Worm (Caenorhabditis elegans) whole organism, young adult: ENCODE data around the gene srw-130.

Source experiments
- B0261.1 ChIP-seq: sonication (generic microtip); optimal IDR thresholded peaks from 2 replicates; lab custom pipeline; 2016; ENCODE audit warnings: mild to moderate bottlenecking, missing genetic modification characterization, moderate library complexity, missing compliant biosample characterization
- D2030.7 ChIP-seq: fragments of 200-800 bp; sonication (Bioruptor generic); IDR thresholded peaks from 2 replicates; pipeline ENCODE4 v1.3.6; 2022; ENCODE audit warnings: missing genetic modification reagents, missing genetic modification characterization, missing compliant biosample characterization
- F23B12.7 ChIP-seq: sonication (generic microtip); optimal IDR thresholded peaks from 2 replicates; lab custom pipeline; 2017; ENCODE audit warnings: missing genetic modification characterization, mild to moderate bottlenecking, missing compliant biosample characterization, antibody characterized with exemption, moderate library complexity; ENCODE audit not compliant: insufficient read depth
- ama-1 ChIP-seq, 3 experiments: fragments of 150-350 bp in 1 of 3; sonication (generic microtip) in 2 of 3; optimal IDR thresholded peaks; 2 replicates each; lab custom pipeline; 2014 to 2018; ENCODE audit warnings: missing biosample characterization in 2 of 3, missing genetic modification characterization in 2 of 3, missing genetic modification reagents in 2 of 3
- aptf-3 ChIP-seq: fragments of 200-800 bp; sonication (Bioruptor generic); IDR thresholded peaks from 2 replicates; pipeline ENCODE4 v1.3.6; 2022; ENCODE audit warnings: missing genetic modification characterization, missing compliant biosample characterization
- pha-4 ChIP-seq: fragments of 150-350 bp; sonication (generic microtip); optimal IDR thresholded peaks from 2 replicates; lab custom pipeline; 2014; ENCODE audit warnings: missing biosample characterization, missing genetic modification reagents, missing genetic modification characterization
- rpc-1 ChIP-seq, 2 experiments: fragments of 150-350 bp in 1 of 2; sonication (generic microtip) in 1 of 2; optimal IDR thresholded peaks; 2 replicates each; lab custom pipeline; 2014 to 2018; ENCODE audit warnings: missing biosample characterization in 1 of 2, missing genetic modification characterization in 1 of 2, missing genetic modification reagents in 1 of 2, missing genotype in 1 of 2
- snpc-4 ChIP-seq, 5 experiments: fragments of 150-350 bp in 1 of 5; sonication (generic microtip) in 4 of 5; optimal IDR thresholded peaks; 2 replicates each; lab custom pipeline; 2014 to 2018; ENCODE audit warnings: missing genetic modification characterization in 5 of 5, missing biosample characterization in 3 of 5, antibody characterized with exemption in 2 of 5, mild to moderate bottlenecking in 2 of 5, missing compliant biosample characterization in 2 of 5, missing genotype in 2 of 5, moderate library complexity in 2 of 5, missing genetic modification reagents in 1 of 5
- sptf-2 ChIP-seq: fragments of 200-800 bp; sonication (Bioruptor generic); optimal IDR thresholded peaks from 2 replicates; lab custom pipeline; 2018; ENCODE audit warnings: mild to moderate bottlenecking, missing genetic modification characterization, missing compliant biosample characterization
- unc-62 ChIP-seq: fragments of 150-350 bp; optimal IDR thresholded peaks from 2 replicates; lab custom pipeline; 2014; ENCODE audit warnings: missing biosample characterization, missing genetic modification reagents, missing genetic modification characterization
- ztf-18 ChIP-seq: sonication (generic microtip); optimal IDR thresholded peaks from 2 replicates; lab custom pipeline; 2016; ENCODE audit warnings: missing genotype, mild to moderate bottlenecking, missing genetic modification characterization, missing compliant biosample characterization
- ztf-22 ChIP-seq: fragments of 200-800 bp; sonication (Bioruptor generic); optimal IDR thresholded peaks from 2 replicates; lab custom pipeline; 2018; ENCODE audit warnings: mild to moderate bottlenecking, missing genetic modification characterization, moderate library complexity, missing compliant biosample characterization
- ztf-28 ChIP-seq: fragments of 200-800 bp; sonication (Bioruptor generic); IDR thresholded peaks from 2 replicates; pipeline ENCODE4 v1.3.6; 2022; ENCODE audit warnings: missing genetic modification reagents, missing genetic modification characterization, missing compliant biosample characterization

ce11 chrV:3581034-3581433 lies 32.3 kb upstream of the srw-130 start:
- TF ChIP-seq unc-62 (GFP tag; lab: Kevin White, UChicago) = no peak
- TF ChIP-seq ztf-18 (tag; lab: Kevin White, UChicago) = no peak
- no peak for TF ChIP-seq aptf-3 (GFP tag; lab: Robert Waterston, UW)
- no peak for TF ChIP-seq snpc-4 (GFP tag; optimal IDR thresholded peaks at IDR 0.05; lab: Kevin White, UChicago)
- TF ChIP-seq snpc-4 (tag; optimal IDR thresholded peaks at IDR 0.05; lab: Kevin White, UChicago) = no peak
- TF ChIP-seq B0261.1 (tag; lab: Kevin White, UChicago) = no peak
- TF ChIP-seq D2030.7 (GFP tag; lab: Robert Waterston, UW) = no peak
- no peak for TF ChIP-seq pha-4 (tag; lab: Kevin White, UChicago)
- TF ChIP-seq rpc-1 (optimal IDR thresholded peaks at IDR 0.05; lab: Kevin White, UChicago) = no peak
- no peak for TF ChIP-seq rpc-1 (tag; optimal IDR thresholded peaks at IDR 0.05; lab: Kevin White, UChicago)
- TF ChIP-seq ztf-28 (GFP tag; lab: Robert Waterston, UW) = no peak
- no peak for TF ChIP-seq ztf-22 (GFP tag; lab: Kevin White, UChicago)
- no peak for TF ChIP-seq sptf-2 (GFP tag; lab: Kevin White, UChicago)
- TF ChIP-seq F23B12.7 = no peak
- TF ChIP-seq ama-1 (optimal IDR thresholded peaks at IDR 0.05; lab: Kevin White, UChicago) = no peak
- no peak for TF ChIP-seq ama-1 (GFP tag; optimal IDR thresholded peaks at IDR 0.05; lab: Kevin White, UChicago)
